Fruit fly (Drosophila melanogaster): ENCODE data around the gene Rac2.

Gene Rac2

DNA sequence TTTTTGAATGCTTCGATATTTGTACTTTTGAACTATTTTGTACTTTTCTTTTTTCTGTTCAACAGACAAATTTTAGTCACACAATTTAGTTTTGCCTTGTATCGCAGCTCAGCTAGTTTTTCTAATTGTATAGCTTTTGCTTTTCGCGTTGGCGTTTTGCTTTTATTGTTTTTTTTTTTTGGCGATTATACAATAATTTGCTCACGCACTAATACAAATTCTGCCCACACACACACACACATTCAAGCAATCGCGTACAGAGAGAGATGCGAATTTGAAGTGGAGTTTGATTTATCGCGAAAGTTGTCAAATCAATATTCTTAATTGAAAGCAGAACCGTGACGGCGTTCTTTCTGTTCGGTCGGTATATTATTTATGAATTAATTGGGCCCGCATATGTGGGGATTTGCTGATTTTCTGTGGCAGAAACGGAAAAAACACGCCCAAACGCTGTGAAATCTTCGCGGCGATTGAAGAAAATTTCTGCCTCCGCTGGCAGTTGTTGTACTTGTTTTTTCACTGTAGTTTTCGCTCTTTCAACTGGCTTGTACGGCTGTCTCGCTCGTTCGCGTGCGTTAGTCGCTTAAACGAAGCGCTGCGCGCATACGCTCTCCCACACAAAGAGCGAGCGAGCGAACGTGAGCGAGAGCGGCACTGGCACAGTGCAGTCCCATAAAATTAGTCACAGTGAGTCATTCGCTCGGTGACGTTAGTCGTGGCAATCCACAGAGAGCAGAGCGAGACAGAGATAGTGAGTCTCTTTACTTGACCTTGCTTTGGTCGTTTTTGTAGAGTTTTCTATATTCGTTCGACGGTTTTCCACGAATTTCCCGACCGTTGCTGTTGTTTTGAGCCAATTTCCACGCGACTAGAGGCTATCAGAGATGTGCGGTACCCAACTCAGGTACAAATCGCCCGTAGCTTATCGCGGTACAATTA lies at the start of gene Rac2 (continued):
- TF ChIP-seq Sox100B (GFP tag; optimal IDR thresholded peaks at IDR 0.05) (no peak), CG4617 (GFP tag; optimal IDR thresholded peaks at IDR 0.05; ENCODE audit: borderline replicate concordance) (no peak), row (GFP tag; IDR thresholded peaks at IDR 0.05) (peak; percentile 67), Chrac-16 (GFP tag; optimal IDR thresholded peaks at IDR 0.05) (no peak), YL-1 (GFP tag; optimal IDR thresholded peaks at IDR 0.05) (peak; percentile 60), CG32772 (GFP tag; IDR thresholded peaks at IDR 0.05) (peak; percentile 39; the same call in 1 of the 2 replicates), psq (GFP tag; optimal IDR thresholded peaks at IDR 0.05) (no peak), ac (GFP tag; optimal IDR thresholded peaks at IDR 0.05) (no peak), nmo (GFP tag; optimal IDR thresholded peaks at IDR 0.05) (no peak), Xbp1 (GFP tag; optimal IDR thresholded peaks at IDR 0.05) (peak; percentile 6), nerfin-2 (GFP tag; IDR thresholded peaks at IDR 0.05; ENCODE audit: partially characterized antibody) (no peak), CG8765 (GFP tag; IDR thresholded peaks at IDR 0.05) (peak; percentile 26; the same call in 1 of the 2 replicates), Lhr (GFP tag; optimal IDR thresholded peaks at IDR 0.05) (no peak), CG30431 (GFP tag; optimal IDR thresholded peaks at IDR 0.05) (no peak), cas (GFP tag; IDR thresholded peaks at IDR 0.05) (no peak), CG4854 (GFP tag; optimal IDR thresholded peaks at IDR 0.05) (peak; percentile 17), CG9727 (GFP tag; optimal IDR thresholded peaks at IDR 0.05) (peak; percentile 5), CG16779 (GFP tag; IDR thresholded peaks at IDR 0.05) (no peak), MESR4 (GFP tag; optimal IDR thresholded peaks at IDR 0.05) (peak; percentile 14), ranshi (GFP tag; IDR thresholded peaks at IDR 0.05) (0 out of 2 replicates have a peak, but pooled peaks have one; percentile 4), CG31441 (GFP tag; IDR thresholded peaks at IDR 0.05) (peak; percentile 16; the same call in 1 of the 2 replicates), ash1 (GFP tag; optimal IDR thresholded peaks at IDR 0.05) (no peak), vvl (GFP tag; IDR thresholded peaks at IDR 0.05) (peak; percentile 54; the same call in 1 of the 2 replicates), cato (GFP tag; optimal IDR thresholded peaks at IDR 0.05; ENCODE audit: borderline replicate concordance) (no peak), CG8388 (GFP tag; optimal IDR thresholded peaks at IDR 0.05) (no peak), Lpt (GFP tag; optimal IDR thresholded peaks at IDR 0.05) (no peak), CG5953 (GFP tag; IDR thresholded peaks at IDR 0.05) (0 out of 2 replicates have a peak, but pooled peaks have one; percentile 3), unc-4 (GFP tag; IDR thresholded peaks at IDR 0.05; ENCODE audit: partially characterized antibody) (no peak; the same call in 1 of the 2 replicates), CG13123 (GFP tag; optimal IDR thresholded peaks at IDR 0.05) (no peak), CG11723 (GFP tag; optimal IDR thresholded peaks at IDR 0.05) (no peak), CG11247 (GFP tag; IDR thresholded peaks at IDR 0.05) (0 out of 2 replicates have a peak, but pooled peaks have one; percentile 4), Ada2b (GFP tag; IDR thresholded peaks at IDR 0.05) (no peak), pros (GFP tag; optimal IDR thresholded peaks at IDR 0.05) (peak; percentile 58), CG12299 (tag; optimal IDR thresholded peaks at IDR 0.05) (peak; percentile 2), CG11696 (GFP tag; IDR thresholded peaks at IDR 0.05) (no peak), stwl (tag; optimal IDR thresholded peaks at IDR 0.05) (peak; percentile 60), bowl (GFP tag; IDR thresholded peaks at IDR 0.05) (no peak), D19B (GFP tag; optimal IDR thresholded peaks at IDR 0.05) (no peak), CG11398 (GFP tag; optimal IDR thresholded peaks at IDR 0.05) (peak; percentile 22), az2 (GFP tag; optimal IDR thresholded peaks at IDR 0.05) (no peak), sna (GFP tag; IDR thresholded peaks at IDR 0.05; ENCODE audit: partially characterized antibody) (0 out of 2 replicates have a peak, but pooled peaks have one; percentile 46), CG3726 (GFP tag; IDR thresholded peaks at IDR 0.05) (no peak), Nf-YA (GFP tag; IDR thresholded peaks at IDR 0.05) (0 out of 2 replicates have a peak, but pooled peaks have one; percentile 31), Jarid2 (GFP tag; optimal IDR thresholded peaks at IDR 0.05) (peak; percentile 66), zf30C (GFP tag; optimal IDR thresholded peaks at IDR 0.05) (peak; percentile 83), Mad (GFP tag; optimal IDR thresholded peaks at IDR 0.05) (no peak), gem (tag; optimal IDR thresholded peaks at IDR 0.05) (peak; percentile 2), CG4404 (GFP tag; IDR thresholded peaks at IDR 0.05) (0 out of 2 replicates have a peak, but pooled peaks have one; percentile 24)

Measured in whole organism, embryonic.